Fruit fly (Drosophila melanogaster): ENCODE results near the gene eIF3e.

The eIF3e gene

DNA sequence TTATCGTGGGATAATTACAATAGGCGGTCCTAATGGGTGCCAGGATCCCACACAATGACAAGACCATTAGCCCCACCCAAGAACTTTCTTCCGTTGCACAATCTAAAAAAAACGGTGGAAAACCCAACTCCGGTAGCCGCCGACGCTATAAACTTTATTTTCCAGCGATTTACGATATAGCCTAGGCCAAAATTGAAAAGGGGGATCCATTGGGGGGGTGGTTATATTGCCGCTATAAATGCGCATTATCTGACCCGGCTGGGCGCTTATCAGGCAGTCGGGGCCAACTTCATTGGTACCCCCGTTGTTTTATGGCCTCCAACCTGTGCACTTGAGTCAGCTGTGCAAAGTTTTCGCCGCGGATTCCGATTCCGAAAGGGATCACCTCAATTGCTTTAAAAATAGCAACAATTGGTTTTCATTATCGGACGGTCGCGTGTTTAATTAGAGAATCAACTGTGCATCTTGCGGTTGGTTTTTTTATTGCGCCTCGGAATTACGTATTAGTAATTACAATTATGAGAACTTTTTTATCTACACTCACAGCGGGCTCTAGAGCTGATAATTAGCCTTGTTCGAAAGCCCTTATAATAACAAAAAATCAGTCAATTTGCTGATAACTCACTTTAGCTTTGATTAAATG is 17.1 kb upstream of the eIF3e start (continued):
- TF ChIP-seq jumu (GFP tag; optimal IDR thresholded peaks at IDR 0.05) (no peak), CG10654 (GFP tag; optimal IDR thresholded peaks at IDR 0.05) (no peak), CG2712 (tag; optimal IDR thresholded peaks at IDR 0.05) (no peak), CG18619 (GFP tag; optimal IDR thresholded peaks at IDR 0.05) (no peak), bowl (GFP tag; IDR thresholded peaks at IDR 0.05) (no peak), CG10565 (GFP tag; optimal IDR thresholded peaks at IDR 0.05) (no peak), CG15601 (tag; optimal IDR thresholded peaks at IDR 0.05) (no peak), Myb (GFP tag; optimal IDR thresholded peaks at IDR 0.05) (no peak), ap (GFP tag; IDR thresholded peaks at IDR 0.05) (no peak), al (GFP tag; IDR thresholded peaks at IDR 0.05) (no peak), CG15696 (tag; optimal IDR thresholded peaks at IDR 0.05) (no peak), Dll (GFP tag; IDR thresholded peaks at IDR 0.05; ENCODE audit: partially characterized antibody) (no peak), Asciz (GFP tag; optimal IDR thresholded peaks at IDR 0.05) (peak; percentile 58), mld (GFP tag; IDR thresholded peaks at IDR 0.05; ENCODE audit: partially characterized antibody) (no peak), Fer1 (GFP tag; optimal IDR thresholded peaks at IDR 0.05) (peak; percentile 34), Dip3 (GFP tag; optimal IDR thresholded peaks at IDR 0.05) (no peak), CG1647 (GFP tag; optimal IDR thresholded peaks at IDR 0.05) (no peak), CG4730 (GFP tag; IDR thresholded peaks at IDR 0.05) (no peak), Max (GFP tag; optimal IDR thresholded peaks at IDR 0.05) (no peak), CG6175 (GFP tag; IDR thresholded peaks at IDR 0.05) (peak; percentile 44; the same call in 1 of the 3 replicates), tin (GFP tag; optimal IDR thresholded peaks at IDR 0.05) (no peak), caup (GFP tag; optimal IDR thresholded peaks at IDR 0.05; ENCODE audit: severe bottlenecking) (peak; percentile 65), CG4424 (GFP tag; optimal IDR thresholded peaks at IDR 0.05) (no peak), Doc2 (GFP tag; IDR thresholded peaks at IDR 0.05) (no peak), C15 (GFP tag; IDR thresholded peaks at IDR 0.05) (no peak), sens (GFP tag) (peak; percentile 55), Ada2b (GFP tag; IDR thresholded peaks at IDR 0.05) (no peak), CG43689 (GFP tag; IDR thresholded peaks at IDR 0.05) (no peak), CG3838 (GFP tag; optimal IDR thresholded peaks at IDR 0.05) (no peak), sqz (GFP tag; optimal IDR thresholded peaks at IDR 0.05) (peak; percentile 60), CG12299 (tag; optimal IDR thresholded peaks at IDR 0.05) (no peak), abd-A (tag; optimal IDR thresholded peaks at IDR 0.05) (no peak), onecut (GFP tag; IDR thresholded peaks at IDR 0.05) (peak; percentile 48), Deaf1 (tag; optimal IDR thresholded peaks at IDR 0.05) (no peak), PHDP (tag; optimal IDR thresholded peaks at IDR 0.05) (peak; percentile 46), unc-4 (GFP tag; IDR thresholded peaks at IDR 0.05; ENCODE audit: partially characterized antibody) (no peak), Poxn (GFP tag; IDR thresholded peaks at IDR 0.05) (no peak), Doc3 (GFP tag; IDR thresholded peaks at IDR 0.05; ENCODE audit: partially characterized antibody) (no peak), bcd (GFP tag; optimal IDR thresholded peaks at IDR 0.05) (peak; percentile 8), CG14014 (GFP tag; IDR thresholded peaks at IDR 0.05) (no peak), fd102C (GFP tag; optimal IDR thresholded peaks at IDR 0.05) (no peak), CG2129 (GFP tag; IDR thresholded peaks at IDR 0.05; ENCODE audit: partially characterized antibody) (no peak), slou (GFP tag; optimal IDR thresholded peaks at IDR 0.05) (no peak), schlank (tag; optimal IDR thresholded peaks at IDR 0.05) (peak; percentile 66), CG12219 (GFP tag; optimal IDR thresholded peaks at IDR 0.05) (no peak), pros (GFP tag; optimal IDR thresholded peaks at IDR 0.05) (no peak), CG10147 (GFP tag; optimal IDR thresholded peaks at IDR 0.05) (no peak), mam (GFP tag; optimal IDR thresholded peaks at IDR 0.05) (no peak), CG17361 (GFP tag; IDR thresholded peaks at IDR 0.05) (no peak; the same call in 2 of the 3 replicates), CG9876 (GFP tag; optimal IDR thresholded peaks at IDR 0.05) (no peak), CG6689 (GFP tag; IDR thresholded peaks at IDR 0.05) (no peak)
